Fruit fly (Drosophila melanogaster) whole organism, embryonic: ENCODE measurements around the gene Scamp.
A peak's percentile ranks its signal among the peaks of the same experiment; 100 is the strongest.

ENCODE experiments used
- CG11398 ChIP-seq: fragments of 200-800 bp; sonication (Bioruptor generic); optimal IDR thresholded peaks from 2 replicates; lab custom pipeline; 2016; ENCODE audit warnings: missing biosample characterization, missing genetic modification characterization
- CG11695 ChIP-seq: fragments of 200-800 bp; sonication (Bioruptor generic); IDR thresholded peaks from 3 replicates; pipeline ENCODE4 v1.3.6; 2022; ENCODE audit warnings: missing biosample characterization, missing genetic modification characterization
- CG12236 ChIP-seq: fragments of 200-800 bp; sonication (Bioruptor generic); optimal IDR thresholded peaks from 2 replicates; lab custom pipeline; 2016; ENCODE audit warnings: missing biosample characterization, missing genetic modification characterization
- CG13624 ChIP-seq: fragments of 200-800 bp; sonication (Bioruptor generic); optimal IDR thresholded peaks from 2 replicates; lab custom pipeline; 2016; ENCODE audit warnings: missing biosample characterization, missing genetic modification characterization
- CG13775 ChIP-seq: fragments of 200-800 bp; sonication (Bioruptor generic); optimal IDR thresholded peaks from 3 replicates; lab custom pipeline; 2017; ENCODE audit warnings: missing biosample characterization, mild to moderate bottlenecking, missing genetic modification characterization
- CG14441 ChIP-seq: fragments of 200-800 bp; sonication (Bioruptor generic); IDR thresholded peaks from 2 replicates; pipeline ENCODE4 v1.3.6; 2022; ENCODE audit warnings: missing biosample characterization, missing genetic modification characterization
- CG16779 ChIP-seq: fragments of 200-800 bp; sonication (Bioruptor generic); IDR thresholded peaks from 2 replicates; pipeline ENCODE4 v1.3.6; 2022; ENCODE audit warnings: missing biosample characterization, missing genetic modification characterization
- CG17361 ChIP-seq: fragments of 200-800 bp; sonication (Bioruptor generic); IDR thresholded peaks from 3 replicates; pipeline ENCODE4 v1.3.6; 2022; ENCODE audit warnings: missing biosample characterization, missing genetic modification characterization
- CG18011 ChIP-seq: fragments of 200-800 bp; sonication (Bioruptor generic); optimal IDR thresholded peaks from 2 replicates; lab custom pipeline; 2017; ENCODE audit warnings: missing biosample characterization, missing genetic modification characterization, mild to moderate bottlenecking, moderate library complexity, missing genotype
- CG2120 ChIP-seq: fragments of 200-800 bp; sonication (Bioruptor generic); optimal IDR thresholded peaks from 3 replicates; lab custom pipeline; 2016; ENCODE audit warnings: missing biosample characterization, missing genetic modification characterization
- CG2712 ChIP-seq: fragments of 200-800 bp; optimal IDR thresholded peaks from 3 replicates; lab custom pipeline; 2019; ENCODE audit warnings: missing biosample characterization, mild to moderate bottlenecking, missing genetic modification characterization, moderate library complexity
- CG32767 ChIP-seq: fragments of 200-800 bp; sonication (Bioruptor generic); IDR thresholded peaks from 2 replicates; pipeline ENCODE4 v1.3.6; 2022; ENCODE audit warnings: missing biosample characterization, missing genetic modification characterization
- CG3281 ChIP-seq: fragments of 200-800 bp; sonication (Bioruptor generic); optimal IDR thresholded peaks from 3 replicates; lab custom pipeline; 2017; ENCODE audit warnings: missing biosample characterization, mild to moderate bottlenecking, missing genetic modification characterization
- CG3847 ChIP-seq: fragments of 200-800 bp; sonication (Bioruptor generic); IDR thresholded peaks from 2 replicates; pipeline ENCODE4 v1.3.6; 2022; ENCODE audit warnings: missing biosample characterization, missing genetic modification characterization
- CG3995 ChIP-seq: fragments of 200-800 bp; sonication (Bioruptor generic); optimal IDR thresholded peaks from 3 replicates; lab custom pipeline; 2016; ENCODE audit warnings: missing biosample characterization, missing genetic modification characterization
- CG7839 ChIP-seq: fragments of 200-800 bp; sonication (Bioruptor generic); optimal IDR thresholded peaks from 3 replicates; lab custom pipeline; 2018; ENCODE audit warnings: missing biosample characterization, mild to moderate bottlenecking, missing genetic modification characterization, moderate library complexity
- Dll ChIP-seq: fragments of 200-800 bp; sonication (Bioruptor generic); IDR thresholded peaks from 4 replicates; pipeline ENCODE4 v1.3.6; 2022; ENCODE audit warnings: missing biosample characterization, missing genetic modification characterization; ENCODE audit not compliant: partially characterized antibody
- Dref ChIP-seq: fragments of 200-800 bp; sonication (Bioruptor generic); IDR thresholded peaks from 2 replicates; pipeline ENCODE4 v1.3.6; 2022; ENCODE audit warnings: missing biosample characterization, missing genetic modification characterization
- E2f2 ChIP-seq: fragments of 200-800 bp; sonication (Bioruptor generic); IDR thresholded peaks from 2 replicates; pipeline ENCODE4 v1.3.6; 2022; ENCODE audit warnings: missing biosample characterization, missing genetic modification characterization
- Fer1 ChIP-seq: fragments of 200-800 bp; sonication (Bioruptor generic); optimal IDR thresholded peaks from 2 replicates; lab custom pipeline; 2017; ENCODE audit warnings: missing biosample characterization, mild to moderate bottlenecking, missing genetic modification characterization
- Fer2 ChIP-seq: fragments of 200-800 bp; sonication (Bioruptor generic); optimal IDR thresholded peaks from 2 replicates; lab custom pipeline; 2018; ENCODE audit warnings: missing biosample characterization, mild to moderate bottlenecking, missing genetic modification characterization, moderate library complexity
- HLHmδ ChIP-seq: fragments of 200-800 bp; sonication (Bioruptor generic); optimal IDR thresholded peaks from 2 replicates; lab custom pipeline; 2018; ENCODE audit warnings: missing biosample characterization, mild to moderate bottlenecking, missing genetic modification characterization, moderate library complexity
- Lhr ChIP-seq: fragments of 200-800 bp; sonication (Bioruptor generic); optimal IDR thresholded peaks from 3 replicates; lab custom pipeline; 2017; ENCODE audit warnings: mild to moderate bottlenecking, missing biosample characterization, missing genetic modification reagents, missing genetic modification characterization
- Sry-δ ChIP-seq: fragments of 200-800 bp; sonication (Bioruptor generic); optimal IDR thresholded peaks from 2 replicates; lab custom pipeline; 2016; ENCODE audit warnings: missing biosample characterization, missing genetic modification characterization
- al ChIP-seq: fragments of 200-800 bp; sonication (Bioruptor generic); IDR thresholded peaks from 2 replicates; pipeline ENCODE4 v1.3.6; 2022; ENCODE audit warnings: missing biosample characterization, missing genetic modification characterization
- chm ChIP-seq: fragments of 200-800 bp; sonication (Bioruptor generic); IDR thresholded peaks from 2 replicates; pipeline ENCODE4 v1.3.6; 2022; ENCODE audit warnings: missing biosample characterization, missing genetic modification characterization
- ci ChIP-seq: fragments of 200-800 bp; sonication (Bioruptor generic); IDR thresholded peaks from 3 replicates; pipeline ENCODE4 v1.3.6; 2022; ENCODE audit warnings: missing biosample characterization, missing genetic modification characterization
- crp ChIP-seq, 2 experiments: fragments of 200-800 bp; sonication (Bioruptor generic); optimal IDR thresholded peaks; 2 replicates in 1 of 2; 3 replicates in 1 of 2; lab custom pipeline; 2017; ENCODE audit warnings: missing biosample characterization in 2 of 2, missing genetic modification characterization in 2 of 2, mild to moderate bottlenecking in 1 of 2, moderate library complexity in 1 of 2
- dan ChIP-seq: fragments of 200-800 bp; sonication (Bioruptor generic); IDR thresholded peaks from 2 replicates; pipeline ENCODE4 v1.3.6; 2022; ENCODE audit warnings: missing biosample characterization, missing genetic modification characterization
- emc ChIP-seq: fragments of 200-800 bp; sonication (Bioruptor generic); optimal IDR thresholded peaks from 2 replicates; lab custom pipeline; 2016; ENCODE audit warnings: missing biosample characterization, missing genetic modification characterization
- eve ChIP-seq, 2 experiments: fragments of >200 bp; optimal IDR thresholded peaks; 2 replicates each; lab custom pipeline; 2017; ENCODE audit warnings: missing biosample characterization in 2 of 2, missing genetic modification characterization in 2 of 2
- fd3F ChIP-seq: fragments of 200-800 bp; sonication (Bioruptor generic); optimal IDR thresholded peaks from 2 replicates; lab custom pipeline; 2018; ENCODE audit warnings: missing biosample characterization, mild to moderate bottlenecking, missing genetic modification characterization, moderate library complexity
- ftz-f1 ChIP-seq: fragments of 200-800 bp; sonication (Bioruptor generic); optimal IDR thresholded peaks from 2 replicates; lab custom pipeline; 2016; ENCODE audit warnings: missing biosample characterization, missing genetic modification characterization
- grau ChIP-seq: fragments of 200-800 bp; optimal IDR thresholded peaks from 3 replicates; lab custom pipeline; 2019; ENCODE audit warnings: missing biosample characterization, mild to moderate bottlenecking, missing genetic modification characterization, moderate library complexity
- her ChIP-seq: fragments of 200-800 bp; sonication (Bioruptor generic); optimal IDR thresholded peaks from 2 replicates; lab custom pipeline; 2016; ENCODE audit warnings: missing biosample characterization, missing genetic modification characterization
- kni ChIP-seq: fragments of 200-800 bp; sonication (Bioruptor generic); optimal IDR thresholded peaks from 3 replicates; lab custom pipeline; 2017; ENCODE audit warnings: mild to moderate bottlenecking, missing biosample characterization, missing genetic modification reagents, missing genetic modification characterization
- knrl ChIP-seq: fragments of 200-800 bp; sonication (Bioruptor generic); IDR thresholded peaks from 3 replicates; pipeline ENCODE4 v1.3.6; 2022; ENCODE audit warnings: missing biosample characterization, missing genetic modification characterization; ENCODE audit not compliant: partially characterized antibody
- lmd ChIP-seq: fragments of 200-800 bp; sonication (Bioruptor generic); IDR thresholded peaks from 2 replicates; pipeline ENCODE4 v1.3.6; 2022; ENCODE audit warnings: missing biosample characterization, missing genetic modification characterization
- mam ChIP-seq: fragments of 200-800 bp; sonication (Bioruptor generic); optimal IDR thresholded peaks from 3 replicates; lab custom pipeline; 2016; ENCODE audit warnings: missing biosample characterization, missing genetic modification characterization
- nerfin-1 ChIP-seq: fragments of 200-800 bp; sonication (Bioruptor generic); optimal IDR thresholded peaks from 3 replicates; lab custom pipeline; 2019; ENCODE audit warnings: missing biosample characterization, mild to moderate bottlenecking, missing genetic modification characterization, moderate library complexity
- nmo ChIP-seq: fragments of 200-800 bp; sonication (Bioruptor generic); optimal IDR thresholded peaks from 2 replicates; lab custom pipeline; 2018; ENCODE audit warnings: missing biosample characterization, mild to moderate bottlenecking, missing genetic modification characterization, moderate library complexity
- nom ChIP-seq: fragments of 200-800 bp; sonication (Bioruptor generic); optimal IDR thresholded peaks from 2 replicates; lab custom pipeline; 2017; ENCODE audit warnings: missing biosample characterization, missing genetic modification characterization, mild to moderate bottlenecking, moderate library complexity, missing genetic modification reagents
- pb ChIP-seq: fragments of 200-800 bp; sonication (Bioruptor generic); optimal IDR thresholded peaks from 3 replicates; lab custom pipeline; 2016; ENCODE audit warnings: missing biosample characterization, missing genetic modification characterization
- pzg ChIP-seq: fragments of 200-800 bp; sonication (Bioruptor generic); optimal IDR thresholded peaks from 3 replicates; lab custom pipeline; 2018; ENCODE audit warnings: missing biosample characterization, mild to moderate bottlenecking, missing genetic modification characterization, moderate library complexity
- sisA ChIP-seq: fragments of 200-800 bp; sonication (Bioruptor generic); IDR thresholded peaks from 2 replicates; pipeline ENCODE4 v1.3.6; 2022; ENCODE audit warnings: missing biosample characterization, missing genetic modification characterization
- sob ChIP-seq: fragments of 200-800 bp; sonication (Bioruptor generic); IDR thresholded peaks from 2 replicates; pipeline ENCODE4 v1.3.6; 2022; ENCODE audit warnings: missing biosample characterization, missing genetic modification characterization
- unc-4 ChIP-seq: fragments of 200-800 bp; sonication (Bioruptor generic); IDR thresholded peaks from 2 replicates; pipeline ENCODE4 v1.3.6; 2022; ENCODE audit warnings: missing biosample characterization, missing genetic modification characterization; ENCODE audit not compliant: partially characterized antibody
- vnd ChIP-seq: fragments of 200-800 bp; sonication (Bioruptor generic); IDR thresholded peaks from 3 replicates; pipeline ENCODE4 v1.3.6; 2022; ENCODE audit warnings: missing biosample characterization, missing genetic modification characterization; ENCODE audit not compliant: partially characterized antibody
- vvl ChIP-seq: fragments of 200-800 bp; sonication (Bioruptor generic); IDR thresholded peaks from 2 replicates; pipeline ENCODE4 v1.3.6; 2022; ENCODE audit warnings: missing biosample characterization, missing genetic modification characterization
- wdn ChIP-seq: fragments of 200-800 bp; sonication (Bioruptor generic); IDR thresholded peaks from 2 replicates; pipeline ENCODE4 v1.3.6; 2022; ENCODE audit warnings: missing biosample characterization, missing genetic modification characterization

Scamp gene

DNA sequence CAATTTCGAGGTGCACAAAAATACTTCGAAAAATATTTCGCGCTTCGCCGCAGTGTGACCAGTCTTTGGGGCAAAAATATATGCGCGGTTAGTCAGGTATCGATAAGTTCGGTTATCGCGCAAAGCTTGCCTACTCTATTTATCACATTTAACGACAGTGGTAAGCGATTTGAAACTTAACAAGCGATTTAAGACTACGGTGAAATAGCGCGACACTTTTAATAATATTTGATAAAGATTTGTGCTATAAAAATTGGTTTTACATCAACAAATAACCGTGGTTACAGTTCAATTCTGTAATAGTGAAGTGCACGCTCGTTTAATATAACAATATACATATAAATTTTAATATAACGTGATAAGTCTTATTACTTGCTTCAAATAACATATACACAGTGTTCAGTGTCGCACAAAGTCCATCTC, 25.7 kb upstream of the Scamp start, which contains the start of gene mh (continued):
- no peak for TF ChIP-seq CG12236 (GFP tag; lab: Kevin White, UChicago)
- TF ChIP-seq HLHmδ (GFP tag; lab: Kevin White, UChicago), result no peak
- no peak for TF ChIP-seq CG13624 (GFP tag; lab: Kevin White, UChicago)
- peak; percentile 15; the same call in 1 of the 2 replicates for TF ChIP-seq vvl (GFP tag; lab: Robert Waterston, UW)
- TF ChIP-seq Dll, result peak; percentile 57; the same call in 2 of the 4 replicates
- TF ChIP-seq fd3F (GFP tag; lab: Kevin White, UChicago), result peak; percentile 32
- TF ChIP-seq CG18011 (GFP tag; lab: Kevin White, UChicago), result peak; percentile 8
- peak; percentile 10 for TF ChIP-seq mam (GFP tag; lab: Kevin White, UChicago)
- no peak for TF ChIP-seq ftz-f1 (GFP tag; lab: Kevin White, UChicago)
- no peak for TF ChIP-seq Fer2 (tag; lab: Kevin White, UChicago)
- TF ChIP-seq crp (GFP tag; optimal IDR thresholded peaks at IDR 0.05; lab: Kevin White, UChicago), result peak in 1 of 2 experiments; percentile 42
- no peak for TF ChIP-seq dan (GFP tag; lab: Robert Waterston, UW)
- peak; percentile 30; the same call in 1 of the 2 replicates for TF ChIP-seq CG14441 (GFP tag; lab: Robert Waterston, UW)
- 0 out of 2 replicates have a peak, but pooled peaks have one; percentile 33 for TF ChIP-seq al (GFP tag; lab: Robert Waterston, UW)
- TF ChIP-seq nmo (GFP tag; lab: Kevin White, UChicago), result peak; percentile 62
- peak; percentile 48 for TF ChIP-seq CG3847 (GFP tag; lab: Robert Waterston, UW)
- peak; percentile 50 for TF ChIP-seq sisA
- peak; percentile 47; the same call in 1 of the 2 replicates for TF ChIP-seq lmd (GFP tag; lab: Robert Waterston, UW)
- TF ChIP-seq CG3995 (GFP tag; lab: Kevin White, UChicago), result peak; percentile 24
- no peak for TF ChIP-seq CG11695 (GFP tag; lab: Robert Waterston, UW)
- peak; percentile 83 for TF ChIP-seq E2f2 (GFP tag; lab: Robert Waterston, UW)
- peak; percentile 59 for TF ChIP-seq knrl (GFP tag; lab: Robert Waterston, UW)
- no peak for TF ChIP-seq CG2712
- TF ChIP-seq her (GFP tag; lab: Kevin White, UChicago), result no peak
- peak; percentile 64 for TF ChIP-seq CG13775 (GFP tag; lab: Kevin White, UChicago)
- peak; percentile 42 for TF ChIP-seq nerfin-1
- no peak for TF ChIP-seq pb (GFP tag; lab: Kevin White, UChicago)
- TF ChIP-seq CG2120 (GFP tag; lab: Kevin White, UChicago), result peak; percentile 24
- TF ChIP-seq pzg, result peak; percentile 68
- TF ChIP-seq nom (GFP tag; lab: Kevin White, UChicago), result no peak
- no peak for TF ChIP-seq eve (GFP tag; optimal IDR thresholded peaks at IDR 0.05; lab: Kevin White, UChicago)
- TF ChIP-seq Fer1 (GFP tag; lab: Kevin White, UChicago), result peak; percentile 20
- no peak for TF ChIP-seq kni (GFP tag; lab: Kevin White, UChicago)
- TF ChIP-seq sob, result no peak; the same call in 1 of the 2 replicates
- TF ChIP-seq Sry-δ (GFP tag; lab: Kevin White, UChicago), result peak; percentile 80
- TF ChIP-seq CG11398 (GFP tag; lab: Kevin White, UChicago), result no peak
- TF ChIP-seq unc-4 (GFP tag; lab: Robert Waterston, UW), result peak; percentile 56
- TF ChIP-seq ci (GFP tag; lab: Robert Waterston, UW), result no peak
- peak; percentile 55 for TF ChIP-seq grau (tag; lab: Kevin White, UChicago)
- no peak for TF ChIP-seq CG7839 (tag; lab: Kevin White, UChicago)
- TF ChIP-seq emc, result no peak
- TF ChIP-seq wdn (GFP tag; lab: Robert Waterston, UW), result no peak
- TF ChIP-seq chm (GFP tag; lab: Robert Waterston, UW), result no peak
- TF ChIP-seq CG17361 (GFP tag; lab: Robert Waterston, UW), result peak; percentile 60; the same call in 2 of the 3 replicates
- peak; percentile 80 for TF ChIP-seq Dref (GFP tag; lab: Robert Waterston, UW)
- peak; percentile 14 for TF ChIP-seq Lhr (GFP tag; lab: Kevin White, UChicago)
- peak; percentile 36 for TF ChIP-seq CG3281
- peak; percentile 68; the same call in 2 of the 3 replicates for TF ChIP-seq vnd (GFP tag; lab: Robert Waterston, UW)
- 0 out of 2 replicates have a peak, but pooled peaks have one; percentile 16 for TF ChIP-seq CG32767 (GFP tag; lab: Robert Waterston, UW)
- no peak for TF ChIP-seq CG16779 (GFP tag; lab: Robert Waterston, UW)
